Worm (Caenorhabditis elegans) whole organism, young adult: ENCODE data around the gene C28H8.3.
A peak's percentile ranks its signal among the peaks of the same experiment; 100 is the strongest.

Experiments
- B0019.2 ChIP-seq: fragments of 200-800 bp; sonication (Bioruptor generic); conservative IDR thresholded peaks from 2 replicates; pipeline ENCODE4 v1.3.6; 2022; ENCODE audit warnings: missing genetic modification reagents, missing genetic modification characterization, missing compliant biosample characterization
- B0035.1 ChIP-seq: sonication (generic microtip); optimal IDR thresholded peaks from 2 replicates; lab custom pipeline; 2016; ENCODE audit warnings: missing genetic modification characterization, mild to moderate bottlenecking, missing compliant biosample characterization, missing genotype, missing genetic modification reagents
- Y95B8A.8 ChIP-seq: fragments of 200-800 bp; sonication (Bioruptor generic); IDR thresholded peaks from 2 replicates; pipeline ENCODE4 v1.3.6; 2022; ENCODE audit warnings: missing genetic modification reagents, missing genetic modification characterization, missing compliant biosample characterization
- dpl-1 ChIP-seq: fragments of 150-350 bp; optimal IDR thresholded peaks from 2 replicates; lab custom pipeline; 2014; ENCODE audit warnings: missing biosample characterization, missing genetic modification reagents, missing genetic modification characterization
- fkh-3 ChIP-seq: sonication (generic microtip); optimal IDR thresholded peaks from 2 replicates; lab custom pipeline; 2016; ENCODE audit warnings: mild to moderate bottlenecking, missing genetic modification characterization, missing compliant biosample characterization
- hmg-1.2 ChIP-seq: fragments of 200-800 bp; sonication (Bioruptor generic); IDR thresholded peaks from 2 replicates; pipeline ENCODE4 v1.3.6; 2022; ENCODE audit warnings: missing genetic modification reagents, missing genetic modification characterization, missing compliant biosample characterization
- hsf-1 ChIP-seq: fragments of 200-800 bp; sonication (Bioruptor generic); IDR thresholded peaks from 2 replicates; pipeline ENCODE4 v1.3.6; 2022; ENCODE audit warnings: missing genetic modification reagents, missing genetic modification characterization, missing compliant biosample characterization
- lin-54 ChIP-seq: fragments of 200-800 bp; sonication (Bioruptor generic); optimal IDR thresholded peaks from 2 replicates; lab custom pipeline; 2018; ENCODE audit warnings: mild to moderate bottlenecking, missing genetic modification characterization, missing compliant biosample characterization
- lsl-1 ChIP-seq: fragments of 200-800 bp; sonication (Bioruptor generic); optimal IDR thresholded peaks from 2 replicates; lab custom pipeline; 2018; ENCODE audit warnings: mild to moderate bottlenecking, missing genetic modification characterization, moderate library complexity, missing compliant biosample characterization
- mes-4 ChIP-seq: sonication (generic microtip); optimal IDR thresholded peaks from 2 replicates; lab custom pipeline; 2016; ENCODE audit warnings: missing genotype, missing genetic modification characterization, missing compliant biosample characterization
- snpc-4 ChIP-seq, 5 experiments: fragments of 150-350 bp in 1 of 5; sonication (generic microtip) in 4 of 5; optimal IDR thresholded peaks; 2 replicates each; lab custom pipeline; 2014 to 2018; ENCODE audit warnings: missing genetic modification characterization in 5 of 5, missing biosample characterization in 3 of 5, antibody characterized with exemption in 2 of 5, mild to moderate bottlenecking in 2 of 5, missing compliant biosample characterization in 2 of 5, missing genotype in 2 of 5, moderate library complexity in 2 of 5, missing genetic modification reagents in 1 of 5
- zim-3 ChIP-seq: sonication (generic microtip); optimal IDR thresholded peaks from 2 replicates; lab custom pipeline; 2017; ENCODE audit warnings: mild to moderate bottlenecking, missing genetic modification characterization, moderate library complexity, missing compliant biosample characterization
- ztf-25 ChIP-seq: fragments of 200-800 bp; sonication (Bioruptor generic); IDR thresholded peaks from 2 replicates; pipeline ENCODE4 v1.3.6; 2022; ENCODE audit warnings: missing genetic modification reagents, missing genetic modification characterization, missing compliant biosample characterization

- TF ChIP-seq hsf-1 (no peak), B0019.2 (GFP tag; lab: Robert Waterston, UW) (no peak), zim-3 (tag; lab: Kevin White, UChicago) (peak; percentile 15), lsl-1 (GFP tag; lab: Kevin White, UChicago) (no peak), mes-4 (no peak), snpc-4 (GFP tag; optimal IDR thresholded peaks at IDR 0.05; lab: Kevin White, UChicago) (no peak), snpc-4 (tag; optimal IDR thresholded peaks at IDR 0.05; lab: Kevin White, UChicago) (no peak), Y95B8A.8 (no peak), ztf-25 (no peak), fkh-3 (no peak), B0035.1 (no peak), lin-54 (GFP tag; lab: Kevin White, UChicago) (no peak), dpl-1 (GFP tag; lab: Kevin White, UChicago) (no peak), hmg-1.2 (GFP tag; lab: Robert Waterston, UW) (no peak)
Measured at ce11 chrIII:5950756-5951345, 42.4 kb downstream of the C28H8.3 start.
